Fruit fly (Drosophila melanogaster) whole organism, embryonic: Measurements from ENCODE around the gene CG12182.
A peak's percentile ranks its signal among the peaks of the same experiment; 100 is the strongest.

Experiments used
- Abd-B ChIP-seq: fragments of 200-800 bp; sonication (Bioruptor generic); optimal IDR thresholded peaks from 2 replicates; lab custom pipeline; 2018; ENCODE audit warnings: missing biosample characterization, mild to moderate bottlenecking, missing genetic modification characterization, moderate library complexity
- Atf6 ChIP-seq: fragments of 200-800 bp; sonication (Bioruptor generic); IDR thresholded peaks from 2 replicates; pipeline ENCODE4 v1.3.6; 2022; ENCODE audit warnings: missing biosample characterization, missing genetic modification characterization
- CG10431 ChIP-seq: fragments of 200-800 bp; sonication (Bioruptor generic); optimal IDR thresholded peaks from 3 replicates; lab custom pipeline; 2018; ENCODE audit warnings: missing biosample characterization, mild to moderate bottlenecking, missing genetic modification characterization
- CG10462 ChIP-seq: fragments of 200-800 bp; sonication (Bioruptor generic); optimal IDR thresholded peaks from 2 replicates; lab custom pipeline; 2016; ENCODE audit warnings: missing biosample characterization, missing genetic modification characterization
- CG11085 ChIP-seq: fragments of 200-800 bp; sonication (Bioruptor generic); IDR thresholded peaks from 2 replicates; pipeline ENCODE4 v1.3.6; 2022; ENCODE audit warnings: missing biosample characterization, missing genetic modification characterization
- CG12769 ChIP-seq: fragments of 200-800 bp; sonication (Bioruptor generic); optimal IDR thresholded peaks from 2 replicates; lab custom pipeline; 2019; ENCODE audit warnings: missing biosample characterization, mild to moderate bottlenecking, missing genetic modification characterization, moderate library complexity
- CG14710 ChIP-seq: fragments of 200-800 bp; sonication (Bioruptor generic); optimal IDR thresholded peaks from 3 replicates; lab custom pipeline; 2019; ENCODE audit warnings: missing biosample characterization, mild to moderate bottlenecking, missing genetic modification characterization, moderate library complexity
- CG1647 ChIP-seq: fragments of 200-800 bp; sonication (Bioruptor generic); optimal IDR thresholded peaks from 3 replicates; lab custom pipeline; 2016; ENCODE audit warnings: missing biosample characterization, missing genetic modification characterization
- CG18011 ChIP-seq: fragments of 200-800 bp; sonication (Bioruptor generic); optimal IDR thresholded peaks from 2 replicates; lab custom pipeline; 2017; ENCODE audit warnings: missing biosample characterization, missing genetic modification characterization, mild to moderate bottlenecking, moderate library complexity, missing genotype
- CG2199 ChIP-seq: fragments of 200-800 bp; sonication (Bioruptor generic); IDR thresholded peaks from 3 replicates; pipeline ENCODE4 v1.3.6; 2022; ENCODE audit warnings: missing biosample characterization, missing genetic modification characterization
- CG2875 ChIP-seq: fragments of 200-800 bp; sonication (Bioruptor generic); optimal IDR thresholded peaks from 2 replicates; lab custom pipeline; 2017; ENCODE audit warnings: missing biosample characterization, mild to moderate bottlenecking, missing genetic modification characterization, missing genetic modification reagents
- CG3407 ChIP-seq: fragments of 200-800 bp; sonication (Bioruptor generic); optimal IDR thresholded peaks from 2 replicates; lab custom pipeline; 2018; ENCODE audit warnings: missing biosample characterization, mild to moderate bottlenecking, missing genetic modification characterization
- CG4360 ChIP-seq: fragments of 200-800 bp; sonication (Bioruptor generic); IDR thresholded peaks from 2 replicates; pipeline ENCODE4 v1.3.6; 2022; ENCODE audit warnings: missing biosample characterization, missing genetic modification characterization
- CG4730 ChIP-seq: fragments of 200-800 bp; sonication (Bioruptor generic); IDR thresholded peaks from 2 replicates; pipeline ENCODE4 v1.3.6; 2022; ENCODE audit warnings: missing biosample characterization, missing genetic modification characterization
- CG5245 ChIP-seq: fragments of 200-800 bp; sonication (Bioruptor generic); optimal IDR thresholded peaks from 3 replicates; lab custom pipeline; 2016; ENCODE audit warnings: missing biosample characterization, missing genetic modification characterization
- CG6791 ChIP-seq: fragments of 200-800 bp; sonication (Bioruptor generic); IDR thresholded peaks from 3 replicates; pipeline ENCODE4 v1.3.6; 2022; ENCODE audit warnings: missing biosample characterization, missing genetic modification characterization; ENCODE audit not compliant: partially characterized antibody
- CG6854 ChIP-seq: fragments of 200-800 bp; sonication (Bioruptor generic); optimal IDR thresholded peaks from 3 replicates; lab custom pipeline; 2017; ENCODE audit warnings: missing biosample characterization, mild to moderate bottlenecking, missing genetic modification characterization
- Camta ChIP-seq: fragments of 200-800 bp; sonication (Bioruptor generic); optimal IDR thresholded peaks from 2 replicates; lab custom pipeline; 2016; ENCODE audit warnings: missing biosample characterization, missing genetic modification characterization
- CrebB ChIP-seq: fragments of 200-800 bp; sonication (Bioruptor generic); optimal IDR thresholded peaks from 3 replicates; lab custom pipeline; 2018; ENCODE audit warnings: missing biosample characterization, mild to moderate bottlenecking, missing genetic modification characterization
- D19A ChIP-seq: fragments of 200-800 bp; optimal IDR thresholded peaks from 3 replicates; lab custom pipeline; 2019; ENCODE audit warnings: missing biosample characterization, mild to moderate bottlenecking, missing genetic modification characterization, moderate library complexity
- Dad ChIP-seq: fragments of 200-800 bp; sonication (Bioruptor generic); optimal IDR thresholded peaks from 3 replicates; lab custom pipeline; 2016; ENCODE audit warnings: missing biosample characterization, missing genetic modification characterization
- Dref ChIP-seq: fragments of 200-800 bp; sonication (Bioruptor generic); IDR thresholded peaks from 2 replicates; pipeline ENCODE4 v1.3.6; 2022; ENCODE audit warnings: missing biosample characterization, missing genetic modification characterization
- H2.0 ChIP-seq: fragments of 200-800 bp; sonication (Bioruptor generic); IDR thresholded peaks from 2 replicates; pipeline ENCODE4 v1.3.6; 2022; ENCODE audit warnings: missing biosample characterization, missing genetic modification characterization
- HHEX ChIP-seq: fragments of 200-800 bp; sonication (Bioruptor generic); optimal IDR thresholded peaks from 3 replicates; lab custom pipeline; 2017; ENCODE audit warnings: missing biosample characterization, mild to moderate bottlenecking, missing genetic modification characterization, missing genetic modification reagents
- HLH54F ChIP-seq: fragments of 200-800 bp; sonication (Bioruptor generic); optimal IDR thresholded peaks from 3 replicates; lab custom pipeline; 2016; ENCODE audit warnings: missing biosample characterization, missing genetic modification characterization
- Mad ChIP-seq: fragments of 200-800 bp; sonication (Bioruptor generic); optimal IDR thresholded peaks from 2 replicates; lab custom pipeline; 2016; ENCODE audit warnings: missing biosample characterization, missing genetic modification characterization
- Myb ChIP-seq: fragments of 200-800 bp; sonication (Bioruptor generic); optimal IDR thresholded peaks from 2 replicates; lab custom pipeline; 2016; ENCODE audit warnings: missing biosample characterization, missing genetic modification characterization
- NK7.1 ChIP-seq: fragments of 200-800 bp; sonication (Bioruptor generic); optimal IDR thresholded peaks from 3 replicates; lab custom pipeline; 2016; ENCODE audit warnings: missing biosample characterization, missing genetic modification characterization
- Nf-YB ChIP-seq: fragments of 200-800 bp; sonication (Bioruptor generic); optimal IDR thresholded peaks from 3 replicates; lab custom pipeline; 2019; ENCODE audit warnings: missing biosample characterization, mild to moderate bottlenecking, missing genetic modification characterization, moderate library complexity
- Nf-YC ChIP-seq: fragments of 200-800 bp; optimal IDR thresholded peaks from 3 replicates; lab custom pipeline; 2019; ENCODE audit warnings: missing biosample characterization, mild to moderate bottlenecking, missing genetic modification characterization, moderate library complexity
- Sin3A ChIP-seq: fragments of >200 bp; optimal IDR thresholded peaks from 2 replicates; lab custom pipeline; 2018
- bsh ChIP-seq, 2 experiments: fragments of 200-800 bp; sonication (Bioruptor generic); optimal IDR thresholded peaks; 2 replicates each; lab custom pipeline; 2017 to 2018; ENCODE audit warnings: mild to moderate bottlenecking in 2 of 2, missing biosample characterization in 2 of 2, missing genetic modification characterization in 2 of 2, moderate library complexity in 1 of 2
- dysf ChIP-seq: fragments of 200-800 bp; sonication (Bioruptor generic); IDR thresholded peaks from 3 replicates; pipeline ENCODE4 v1.3.6; 2022; ENCODE audit warnings: missing biosample characterization, missing genetic modification characterization
- ewg ChIP-seq: fragments of 200-800 bp; sonication (Bioruptor generic); optimal IDR thresholded peaks from 3 replicates; lab custom pipeline; 2017; ENCODE audit warnings: mild to moderate bottlenecking, missing biosample characterization, missing genetic modification reagents, missing genetic modification characterization
- fd102C ChIP-seq: fragments of 200-800 bp; sonication (Bioruptor generic); optimal IDR thresholded peaks from 2 replicates; lab custom pipeline; 2018; ENCODE audit warnings: missing biosample characterization, mild to moderate bottlenecking, missing genetic modification characterization, moderate library complexity
- fu2 ChIP-seq: fragments of 200-800 bp; sonication (Bioruptor generic); optimal IDR thresholded peaks from 2 replicates; lab custom pipeline; 2016; ENCODE audit warnings: missing biosample characterization, missing genetic modification characterization
- gsb-n ChIP-seq: fragments of 200-800 bp; sonication (Bioruptor generic); optimal IDR thresholded peaks from 3 replicates; lab custom pipeline; 2018; ENCODE audit warnings: missing biosample characterization, mild to moderate bottlenecking, missing genetic modification characterization
- her ChIP-seq: fragments of 200-800 bp; sonication (Bioruptor generic); optimal IDR thresholded peaks from 2 replicates; lab custom pipeline; 2016; ENCODE audit warnings: missing biosample characterization, missing genetic modification characterization
- hth ChIP-seq: fragments of >200 bp; optimal IDR thresholded peaks from 2 replicates; lab custom pipeline; 2017; ENCODE audit warnings: inconsistent platforms
- lov ChIP-seq, 2 experiments: fragments of 200-800 bp in 1 of 2; fragments of >200 bp in 1 of 2; sonication (Bioruptor generic) in 1 of 2; IDR thresholded peaks in 1 of 2; optimal IDR thresholded peaks in 1 of 2; 2 replicates in 1 of 2; 3 replicates in 1 of 2; pipeline versions ENCODE4 v1.3.6 to Lab custom; 2017 to 2022; ENCODE audit warnings: missing biosample characterization in 1 of 2, missing genetic modification characterization in 1 of 2
- luna ChIP-seq: fragments of 200-800 bp; sonication (Bioruptor generic); optimal IDR thresholded peaks from 2 replicates; lab custom pipeline; 2016; ENCODE audit warnings: missing biosample characterization, missing genetic modification characterization
- maf-S ChIP-seq: fragments of 200-800 bp; sonication (Bioruptor generic); optimal IDR thresholded peaks from 2 replicates; lab custom pipeline; 2016; ENCODE audit warnings: missing biosample characterization, missing genetic modification characterization
- org-1 ChIP-seq: fragments of 200-800 bp; sonication (Bioruptor generic); optimal IDR thresholded peaks from 2 replicates; lab custom pipeline; 2017; ENCODE audit warnings: missing biosample characterization, missing genetic modification characterization
- pita ChIP-seq: fragments of 200-800 bp; sonication (Bioruptor generic); optimal IDR thresholded peaks from 2 replicates; lab custom pipeline; 2017; ENCODE audit warnings: missing biosample characterization, mild to moderate bottlenecking, missing genetic modification characterization
- prd ChIP-seq, 3 experiments: fragments of >200 bp in 2 of 3; fragments of 200-800 bp in 1 of 3; sonication (Bioruptor generic) in 1 of 3; optimal IDR thresholded peaks in 2 of 3; IDR thresholded peaks in 1 of 3; 2 replicates in 2 of 3; 3 replicates in 1 of 3; pipeline versions ENCODE4 v1.3.6 to Lab custom; 2017 to 2022; ENCODE audit warnings: missing biosample characterization in 1 of 3, missing genetic modification characterization in 1 of 3
- ranshi ChIP-seq: fragments of 200-800 bp; sonication (Bioruptor generic); IDR thresholded peaks from 2 replicates; pipeline ENCODE4 v1.3.6; 2022; ENCODE audit warnings: missing biosample characterization, missing genetic modification characterization
- repo ChIP-seq: fragments of 200-800 bp; sonication (Bioruptor generic); optimal IDR thresholded peaks from 2 replicates; lab custom pipeline; 2016; ENCODE audit warnings: missing biosample characterization, missing genetic modification characterization
- sima ChIP-seq: fragments of 200-800 bp; sonication (Bioruptor generic); optimal IDR thresholded peaks from 2 replicates; lab custom pipeline; 2016; ENCODE audit warnings: missing biosample characterization, missing genetic modification characterization
- slbo ChIP-seq: fragments of 200-800 bp; sonication (Bioruptor generic); IDR thresholded peaks from 2 replicates; pipeline ENCODE4 v1.3.6; 2022; ENCODE audit warnings: missing biosample characterization, missing genetic modification characterization
- slp2 ChIP-seq: fragments of 200-800 bp; sonication (Bioruptor generic); optimal IDR thresholded peaks from 2 replicates; lab custom pipeline; 2016; ENCODE audit warnings: missing biosample characterization, missing genetic modification characterization
- toy ChIP-seq: fragments of 200-800 bp; sonication (Bioruptor generic); IDR thresholded peaks from 2 replicates; pipeline ENCODE4 v1.3.6; 2022; ENCODE audit warnings: missing biosample characterization, missing genetic modification characterization

CG12182 gene

dm6 chr3L:2570269-2570723 is 29.1 kb downstream of the CG12182 start (continued):
- TF ChIP-seq lov (optimal IDR thresholded peaks at IDR 0.05; lab: Kevin White, UChicago) (no peak), lov (GFP tag; IDR thresholded peaks at IDR 0.05; lab: Robert Waterston, UW) (no peak), CG2199 (no peak), CG6791 (GFP tag; lab: Robert Waterston, UW) (no peak), Dad (no peak), CG1647 (GFP tag; lab: Kevin White, UChicago) (no peak), bsh (GFP tag; optimal IDR thresholded peaks at IDR 0.05; lab: Kevin White, UChicago) (peak; percentile 9 to 64), CG10462 (GFP tag; lab: Kevin White, UChicago) (no peak), HHEX (GFP tag; lab: Kevin White, UChicago) (peak; percentile 38), slbo (GFP tag; lab: Robert Waterston, UW) (no peak), ewg (no peak), her (GFP tag; lab: Kevin White, UChicago) (no peak), CG4360 (GFP tag; lab: Robert Waterston, UW) (no peak), Camta (GFP tag; lab: Kevin White, UChicago) (peak; percentile 16), org-1 (GFP tag; lab: Kevin White, UChicago) (peak; percentile 3), CG14710 (tag; lab: Kevin White, UChicago) (peak; percentile 23), Dref (GFP tag; lab: Robert Waterston, UW) (no peak), Nf-YB (GFP tag; lab: Kevin White, UChicago) (peak; percentile 14), HLH54F (GFP tag; lab: Kevin White, UChicago) (no peak), CG10431 (GFP tag; lab: Kevin White, UChicago) (no peak), luna (GFP tag; lab: Kevin White, UChicago) (no peak), H2.0 (GFP tag; lab: Robert Waterston, UW) (0 out of 2 replicates have a peak, but pooled peaks have one; percentile 22), gsb-n (tag; lab: Kevin White, UChicago) (peak; percentile 62), Nf-YC (tag; lab: Kevin White, UChicago) (no peak), Sin3A (lab: Kevin White, UChicago) (no peak), Abd-B (GFP tag; lab: Kevin White, UChicago) (no peak), CG5245 (no peak), pita (GFP tag; lab: Kevin White, UChicago) (no peak), CrebB (peak; percentile 6), CG3407 (GFP tag; lab: Kevin White, UChicago) (no peak), CG18011 (GFP tag; lab: Kevin White, UChicago) (peak; percentile 13), CG11085 (GFP tag; lab: Robert Waterston, UW) (no peak), CG4730 (GFP tag; lab: Robert Waterston, UW) (no peak), Atf6 (GFP tag; lab: Robert Waterston, UW) (peak; percentile 21; the same call in 1 of the 2 replicates), hth (no peak), ranshi (no peak), Mad (GFP tag; lab: Kevin White, UChicago) (no peak), slp2 (GFP tag; lab: Kevin White, UChicago) (peak; percentile 26), NK7.1 (GFP tag; lab: Kevin White, UChicago) (no peak), toy (GFP tag; lab: Robert Waterston, UW) (no peak), CG6854 (GFP tag; lab: Kevin White, UChicago) (peak; percentile 4), Myb (GFP tag; lab: Kevin White, UChicago) (no peak), sima (no peak), dysf (GFP tag; lab: Robert Waterston, UW) (peak; percentile 59; the same call in 1 of the 3 replicates), CG12769 (tag; lab: Kevin White, UChicago) (no peak), D19A (peak; percentile 56), CG2875 (GFP tag; lab: Kevin White, UChicago) (no peak), fd102C (GFP tag; lab: Kevin White, UChicago) (no peak), repo (GFP tag; lab: Kevin White, UChicago) (no peak), prd (optimal IDR thresholded peaks at IDR 0.05; lab: Kevin White, UChicago) (no peak), prd (GFP tag; IDR thresholded peaks at IDR 0.05; lab: Robert Waterston, UW) (no peak), maf-S (GFP tag; lab: Kevin White, UChicago) (no peak), fu2 (no peak)
